Worm (Caenorhabditis elegans) whole organism, midembryonic: ENCODE measurements around the gene npp-24.

Experiments
- cog-1 ChIP-seq: sonication (generic microtip); optimal IDR thresholded peaks from 2 replicates; lab custom pipeline; 2016; ENCODE audit warnings: missing genetic modification characterization, missing compliant biosample characterization
- flt-1 ChIP-seq: fragments of 200-800 bp; sonication (Bioruptor generic); IDR thresholded peaks from 2 replicates; pipeline ENCODE4 v1.3.6; 2022; ENCODE audit warnings: missing genetic modification characterization, missing compliant biosample characterization
- klf-2 ChIP-seq: fragments of 200-800 bp; sonication (Bioruptor generic); conservative IDR thresholded peaks from 2 replicates; pipeline ENCODE4 v1.3.6; 2022; ENCODE audit warnings: missing genetic modification reagents, missing genetic modification characterization, missing compliant biosample characterization
- ref-1 ChIP-seq: fragments of 200-800 bp; sonication (Bioruptor generic); conservative IDR thresholded peaks from 2 replicates; pipeline ENCODE4 v1.3.6; 2022; ENCODE audit warnings: missing genetic modification reagents, missing genetic modification characterization, missing compliant biosample characterization
- tab-1 ChIP-seq: fragments of 200-800 bp; sonication (Bioruptor generic); IDR thresholded peaks from 2 replicates; pipeline ENCODE4 v1.3.6; 2022; ENCODE audit warnings: missing genetic modification characterization, missing compliant biosample characterization
- ztf-23 ChIP-seq: fragments of 200-800 bp; sonication (Bioruptor generic); IDR thresholded peaks from 2 replicates; pipeline ENCODE4 v1.3.6; 2022; ENCODE audit warnings: missing genetic modification reagents, missing genetic modification characterization, missing compliant biosample characterization
- ztf-29 ChIP-seq: fragments of 200-800 bp; sonication (Bioruptor generic); IDR thresholded peaks from 2 replicates; pipeline ENCODE4 v1.3.6; 2022; ENCODE audit warnings: missing genetic modification reagents, missing genetic modification characterization, missing compliant biosample characterization

ce11 chrII:5522637-5523036 lies 17.0 kb downstream of the npp-24 start, which contains the start of gene ZK177.11:
- TF ChIP-seq ztf-23 (GFP tag; lab: Robert Waterston, UW) (no peak), flt-1 (GFP tag; lab: Robert Waterston, UW) (no peak), ztf-29 (GFP tag; lab: Robert Waterston, UW) (no peak), klf-2 (GFP tag; lab: Robert Waterston, UW) (no peak), ref-1 (GFP tag; lab: Robert Waterston, UW) (no peak), tab-1 (GFP tag; lab: Robert Waterston, UW) (no peak), cog-1 (no peak)
